Worm (Caenorhabditis elegans) whole organism, early embryonic: Measurements from ENCODE around the gene JC8.7.

ENCODE experiments used
- ama-1 ChIP-seq: fragments of 150-350 bp; optimal IDR thresholded peaks from 2 replicates; lab custom pipeline; 2014
- hnd-1 ChIP-seq: sonication (generic microtip); optimal IDR thresholded peaks from 2 replicates; lab custom pipeline; 2016; ENCODE audit warnings: missing genetic modification characterization, missing compliant biosample characterization
- pes-1 ChIP-seq: fragments of 200-800 bp; sonication (Bioruptor generic); IDR thresholded peaks from 2 replicates; pipeline ENCODE4 v1.3.6; 2022; ENCODE audit warnings: missing genetic modification reagents, missing genetic modification characterization, missing compliant biosample characterization

- TF ChIP-seq ama-1 (lab: Kevin White, UChicago) (no peak), hnd-1 (no peak), pes-1 (no peak)
These were observed 6.3 kb upstream of the JC8.7 start, which contains the start of gene lin-54 for ce11 chrIV:13240842-13241143.
